Worm (Caenorhabditis elegans) whole organism, L4/young adult: Measurements from ENCODE around the gene arrd-16.

ENCODE experiments used
- W03F9.2 ChIP-seq: fragments of 150-350 bp; optimal IDR thresholded peaks from 2 replicates; lab custom pipeline; 2014; ENCODE audit warnings: missing biosample characterization, missing genetic modification characterization
- dao-5 ChIP-seq: sonication (generic microtip); optimal IDR thresholded peaks from 2 replicates; lab custom pipeline; 2016; ENCODE audit warnings: missing genotype, missing genetic modification characterization, moderate library complexity, missing compliant biosample characterization
- him-1 ChIP-seq: sonication (generic microtip); optimal IDR thresholded peaks from 2 replicates; lab custom pipeline; 2016; ENCODE audit warnings: missing genotype, missing genetic modification reagents, missing genetic modification characterization, missing compliant biosample characterization

DNA sequence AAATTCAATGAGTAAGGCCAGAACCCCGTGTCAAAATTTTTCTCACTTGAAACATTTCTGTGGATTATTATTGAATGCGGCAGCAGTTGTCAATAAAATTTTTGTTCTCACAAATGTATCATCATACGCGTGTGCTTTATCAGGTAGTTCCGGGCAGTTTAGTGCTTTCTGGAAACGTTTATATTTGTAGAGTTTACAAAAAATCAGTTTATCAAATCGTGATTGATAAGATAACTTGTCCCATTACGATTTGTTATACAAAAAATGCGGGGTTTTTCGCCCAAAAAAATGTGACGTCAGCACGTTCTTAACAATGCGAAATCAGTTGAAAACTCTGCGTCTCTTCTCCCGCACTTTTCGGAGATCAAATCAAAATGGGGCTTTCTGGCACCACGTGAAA lies 39.3 kb upstream of the arrd-16 start:
- no peak for TF ChIP-seq him-1
- no peak for TF ChIP-seq dao-5 (tag; lab: Kevin White, UChicago)
- no peak for TF ChIP-seq W03F9.2
